Worm (Caenorhabditis elegans) whole organism, young adult: ENCODE measurements around the gene ins-34.

ENCODE experiments used
- B0019.2 ChIP-seq: fragments of 200-800 bp; sonication (Bioruptor generic); conservative IDR thresholded peaks from 2 replicates; pipeline ENCODE4 v1.3.6; 2022; ENCODE audit warnings: missing genetic modification reagents, missing genetic modification characterization, missing compliant biosample characterization
- F37B4.10 ChIP-seq: fragments of 200-800 bp; sonication (Bioruptor generic); IDR thresholded peaks from 2 replicates; pipeline ENCODE4 v1.3.6; 2022; ENCODE audit warnings: missing genetic modification characterization, missing compliant biosample characterization
- F49E8.2 ChIP-seq: sonication (generic microtip); optimal IDR thresholded peaks from 3 replicates; lab custom pipeline; 2017; ENCODE audit warnings: missing genetic modification characterization, mild to moderate bottlenecking, missing compliant biosample characterization, antibody characterized with exemption, moderate library complexity; ENCODE audit not compliant: insufficient read depth
- Y79H2A.3 ChIP-seq: fragments of 200-800 bp; sonication (Bioruptor generic); conservative IDR thresholded peaks from 2 replicates; pipeline ENCODE4 v1.3.6; 2022; ENCODE audit warnings: missing genetic modification reagents, missing genetic modification characterization, missing compliant biosample characterization
- akir-1 ChIP-seq: fragments of 200-800 bp; sonication (Bioruptor generic); optimal IDR thresholded peaks from 2 replicates; lab custom pipeline; 2018; ENCODE audit warnings: mild to moderate bottlenecking, missing genetic modification characterization, moderate library complexity, missing compliant biosample characterization
- aptf-3 ChIP-seq: fragments of 200-800 bp; sonication (Bioruptor generic); IDR thresholded peaks from 2 replicates; pipeline ENCODE4 v1.3.6; 2022; ENCODE audit warnings: missing genetic modification characterization, missing compliant biosample characterization
- attf-6 ChIP-seq: fragments of 200-800 bp; sonication (Bioruptor generic); IDR thresholded peaks from 2 replicates; pipeline ENCODE4 v1.3.6; 2022; ENCODE audit warnings: missing genetic modification reagents, missing genetic modification characterization, missing compliant biosample characterization
- bed-1 ChIP-seq: fragments of 200-800 bp; sonication (Bioruptor generic); IDR thresholded peaks from 2 replicates; pipeline ENCODE4 v1.3.6; 2022; ENCODE audit warnings: missing genetic modification reagents, missing genetic modification characterization, missing compliant biosample characterization
- bed-2 ChIP-seq: fragments of 200-800 bp; sonication (Bioruptor generic); IDR thresholded peaks from 2 replicates; pipeline ENCODE4 v1.3.6; 2022; ENCODE audit warnings: missing genetic modification reagents, missing genetic modification characterization, missing compliant biosample characterization
- cebp-2 ChIP-seq: fragments of 200-800 bp; sonication (Bioruptor generic); IDR thresholded peaks from 2 replicates; pipeline ENCODE4 v1.3.6; 2022; ENCODE audit warnings: missing genetic modification characterization, missing compliant biosample characterization
- ceh-58 ChIP-seq: fragments of 200-800 bp; sonication (Bioruptor generic); IDR thresholded peaks from 2 replicates; pipeline ENCODE4 v1.3.6; 2022; ENCODE audit warnings: missing genetic modification characterization, missing compliant biosample characterization
- ceh-79 ChIP-seq: sonication (generic microtip); optimal IDR thresholded peaks from 2 replicates; lab custom pipeline; 2017; ENCODE audit warnings: mild to moderate bottlenecking, missing genetic modification characterization, missing compliant biosample characterization
- dox-1 ChIP-seq: fragments of 200-800 bp; sonication (Bioruptor generic); IDR thresholded peaks from 2 replicates; pipeline ENCODE4 v1.3.6; 2022; ENCODE audit warnings: missing genetic modification reagents, missing genetic modification characterization, missing compliant biosample characterization
- dpl-1 ChIP-seq: fragments of 150-350 bp; optimal IDR thresholded peaks from 2 replicates; lab custom pipeline; 2014; ENCODE audit warnings: missing biosample characterization, missing genetic modification reagents, missing genetic modification characterization
- efl-1 ChIP-seq: fragments of 150-350 bp; optimal IDR thresholded peaks from 2 replicates; lab custom pipeline; 2014; ENCODE audit warnings: missing biosample characterization, missing genetic modification reagents, missing genetic modification characterization
- egl-44 ChIP-seq: fragments of 200-800 bp; sonication (Bioruptor generic); IDR thresholded peaks from 2 replicates; pipeline ENCODE4 v1.3.6; 2022; ENCODE audit warnings: missing genetic modification reagents, missing genetic modification characterization, missing compliant biosample characterization
- egrh-3 ChIP-seq: fragments of 200-800 bp; sonication (Bioruptor generic); IDR thresholded peaks from 2 replicates; pipeline ENCODE4 v1.3.6; 2022; ENCODE audit warnings: missing genetic modification reagents, missing genetic modification characterization, missing compliant biosample characterization
- ets-4 ChIP-seq: fragments of 200-800 bp; sonication (Bioruptor generic); optimal IDR thresholded peaks from 2 replicates; lab custom pipeline; 2018; ENCODE audit warnings: mild to moderate bottlenecking, missing genetic modification characterization, missing compliant biosample characterization
- fkh-3 ChIP-seq: sonication (generic microtip); optimal IDR thresholded peaks from 2 replicates; lab custom pipeline; 2016; ENCODE audit warnings: mild to moderate bottlenecking, missing genetic modification characterization, missing compliant biosample characterization
- hrde-1 ChIP-seq: sonication (generic microtip); optimal IDR thresholded peaks from 2 replicates; lab custom pipeline; 2016; ENCODE audit warnings: missing genetic modification characterization, mild to moderate bottlenecking, missing compliant biosample characterization, moderate library complexity, missing genotype, missing genetic modification reagents, borderline replicate concordance
- let-526 ChIP-seq: fragments of 200-800 bp; sonication (Bioruptor generic); IDR thresholded peaks from 2 replicates; pipeline ENCODE4 v1.3.6; 2022; ENCODE audit warnings: missing genetic modification reagents, missing genetic modification characterization, missing compliant biosample characterization
- lin-26 ChIP-seq: fragments of 200-800 bp; sonication (Bioruptor generic); IDR thresholded peaks from 2 replicates; pipeline ENCODE4 v1.3.6; 2022; ENCODE audit warnings: missing genetic modification reagents, missing genetic modification characterization, missing compliant biosample characterization
- lin-35 ChIP-seq, 3 experiments: fragments of 150-350 bp in 2 of 3; sonication (generic microtip) in 1 of 3; optimal IDR thresholded peaks; 2 replicates each; lab custom pipeline; 2014 to 2018; ENCODE audit warnings: missing biosample characterization in 3 of 3, missing genetic modification characterization in 3 of 3, missing genetic modification reagents in 3 of 3
- lsl-1 ChIP-seq: fragments of 200-800 bp; sonication (Bioruptor generic); optimal IDR thresholded peaks from 2 replicates; lab custom pipeline; 2018; ENCODE audit warnings: mild to moderate bottlenecking, missing genetic modification characterization, moderate library complexity, missing compliant biosample characterization
- lsy-27 ChIP-seq: sonication (generic microtip); optimal IDR thresholded peaks from 2 replicates; lab custom pipeline; 2017; ENCODE audit warnings: missing genetic modification characterization, mild to moderate bottlenecking, missing compliant biosample characterization, antibody characterized with exemption, missing genotype, borderline replicate concordance; ENCODE audit not compliant: insufficient read depth
- madf-3 ChIP-seq: fragments of 200-800 bp; sonication (Bioruptor generic); IDR thresholded peaks from 2 replicates; pipeline ENCODE4 v1.3.6; 2022; ENCODE audit warnings: missing genetic modification reagents, missing genetic modification characterization, missing compliant biosample characterization
- mcd-1 ChIP-seq: fragments of 200-800 bp; sonication (Bioruptor generic); IDR thresholded peaks from 2 replicates; pipeline ENCODE4 v1.3.6; 2022; ENCODE audit warnings: missing genetic modification reagents, missing genetic modification characterization, missing compliant biosample characterization
- mel-28 ChIP-seq: sonication (generic microtip); optimal IDR thresholded peaks from 2 replicates; lab custom pipeline; 2016; ENCODE audit warnings: borderline replicate concordance, mild to moderate bottlenecking, missing genetic modification characterization, missing compliant biosample characterization
- mes-4 ChIP-seq: sonication (generic microtip); optimal IDR thresholded peaks from 2 replicates; lab custom pipeline; 2016; ENCODE audit warnings: missing genotype, missing genetic modification characterization, missing compliant biosample characterization
- nfya-1 ChIP-seq: sonication (generic microtip); optimal IDR thresholded peaks from 2 replicates; lab custom pipeline; 2017; ENCODE audit warnings: antibody characterized with exemption, missing compliant biosample characterization, missing genetic modification characterization, borderline replicate concordance; ENCODE audit not compliant: insufficient read depth
- nfya-2 ChIP-seq: fragments of 200-800 bp; sonication (Bioruptor generic); IDR thresholded peaks from 2 replicates; pipeline ENCODE4 v1.3.6; 2022; ENCODE audit warnings: missing genetic modification reagents, missing genetic modification characterization, missing compliant biosample characterization
- nfyb-1 ChIP-seq: fragments of 200-800 bp; sonication (Bioruptor generic); IDR thresholded peaks from 2 replicates; pipeline ENCODE4 v1.3.6; 2022; ENCODE audit warnings: missing genetic modification reagents, missing genetic modification characterization, missing compliant biosample characterization
- nhr-179 ChIP-seq: sonication (generic microtip); optimal IDR thresholded peaks from 2 replicates; lab custom pipeline; 2016; ENCODE audit warnings: mild to moderate bottlenecking, missing genetic modification characterization, missing compliant biosample characterization
- nhr-27 ChIP-seq: fragments of 200-800 bp; sonication (Bioruptor generic); optimal IDR thresholded peaks from 2 replicates; lab custom pipeline; 2018; ENCODE audit warnings: mild to moderate bottlenecking, missing genetic modification characterization, moderate library complexity, missing compliant biosample characterization
- pbrm-1 ChIP-seq: fragments of 200-800 bp; sonication (Bioruptor generic); IDR thresholded peaks from 2 replicates; pipeline ENCODE4 v1.3.6; 2022; ENCODE audit warnings: missing genetic modification reagents, missing genetic modification characterization, missing compliant biosample characterization
- rcor-1 ChIP-seq: fragments of 200-800 bp; sonication (Bioruptor generic); IDR thresholded peaks from 2 replicates; pipeline ENCODE4 v1.3.6; 2022; ENCODE audit warnings: missing genetic modification reagents, missing genetic modification characterization, missing compliant biosample characterization
- repo-1 ChIP-seq: sonication (generic microtip); optimal IDR thresholded peaks from 2 replicates; lab custom pipeline; 2017; ENCODE audit warnings: mild to moderate bottlenecking, missing genetic modification characterization, missing compliant biosample characterization
- rpc-1 ChIP-seq, 2 experiments: fragments of 150-350 bp in 1 of 2; sonication (generic microtip) in 1 of 2; optimal IDR thresholded peaks; 2 replicates each; lab custom pipeline; 2014 to 2018; ENCODE audit warnings: missing biosample characterization in 1 of 2, missing genetic modification characterization in 1 of 2, missing genetic modification reagents in 1 of 2, missing genotype in 1 of 2
- sea-2 ChIP-seq: fragments of 200-800 bp; sonication (Bioruptor generic); IDR thresholded peaks from 2 replicates; pipeline ENCODE4 v1.3.6; 2022; ENCODE audit warnings: missing genetic modification characterization, missing compliant biosample characterization
- tlf-1 ChIP-seq: fragments of 200-800 bp; sonication (Bioruptor generic); optimal IDR thresholded peaks from 2 replicates; lab custom pipeline; 2018; ENCODE audit warnings: mild to moderate bottlenecking, missing genetic modification characterization, missing compliant biosample characterization
- zfh-2 ChIP-seq: fragments of 200-800 bp; sonication (Bioruptor generic); conservative IDR thresholded peaks from 2 replicates; pipeline ENCODE4 v1.3.6; 2022; ENCODE audit warnings: missing genetic modification reagents, missing genetic modification characterization, missing compliant biosample characterization
- ztf-18 ChIP-seq: sonication (generic microtip); optimal IDR thresholded peaks from 2 replicates; lab custom pipeline; 2016; ENCODE audit warnings: missing genotype, mild to moderate bottlenecking, missing genetic modification characterization, missing compliant biosample characterization
- ztf-26 ChIP-seq: sonication (generic microtip); optimal IDR thresholded peaks from 2 replicates; lab custom pipeline; 2017; ENCODE audit warnings: missing genetic modification characterization, missing compliant biosample characterization
- ztf-28 ChIP-seq: fragments of 200-800 bp; sonication (Bioruptor generic); IDR thresholded peaks from 2 replicates; pipeline ENCODE4 v1.3.6; 2022; ENCODE audit warnings: missing genetic modification reagents, missing genetic modification characterization, missing compliant biosample characterization
- ztf-3 ChIP-seq: fragments of 200-800 bp; sonication (Bioruptor generic); optimal IDR thresholded peaks from 2 replicates; lab custom pipeline; 2018; ENCODE audit warnings: mild to moderate bottlenecking, missing genetic modification characterization, missing compliant biosample characterization

ins-34 gene

DNA sequence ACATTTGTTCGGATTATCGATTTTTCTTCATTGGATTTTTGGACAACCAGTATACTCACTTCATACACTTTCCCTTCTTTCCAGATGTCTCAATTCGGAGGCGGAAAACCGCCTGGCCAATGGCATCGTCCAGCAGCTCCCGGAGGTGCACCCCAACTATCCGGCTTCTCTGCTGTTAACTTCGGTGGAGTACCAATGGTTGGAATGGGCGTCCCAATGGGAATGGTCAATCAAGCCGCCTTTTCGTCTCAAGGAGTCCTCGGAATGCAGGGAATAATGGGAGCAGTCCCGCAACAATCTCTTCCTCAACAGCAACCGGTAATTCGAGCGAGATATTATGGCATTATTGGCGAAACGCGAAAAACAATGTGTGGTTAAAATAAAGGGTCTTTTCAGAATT lies 34.9 kb upstream of the ins-34 start, which contains the start of gene ccar-1:
Gene ccar-1, plus strand, starts transcription at position 83 of the 400 bp plus-strand sequence.
- TF ChIP-seq attf-6 (peak; percentile 81), mes-4 (tag; lab: Kevin White, UChicago) (no peak), madf-3 (GFP tag; lab: Robert Waterston, UW) (0 out of 2 replicates have a peak, but pooled peaks have one; percentile 3), rpc-1 (optimal IDR thresholded peaks at IDR 0.05; lab: Kevin White, UChicago) (no peak), rpc-1 (tag; optimal IDR thresholded peaks at IDR 0.05; lab: Kevin White, UChicago) (no peak), ztf-28 (GFP tag; lab: Robert Waterston, UW) (peak; percentile 38; the same call in 1 of the 2 replicates), lin-26 (GFP tag; lab: Robert Waterston, UW) (peak; percentile 46; the same call in 1 of the 2 replicates), rcor-1 (GFP tag; lab: Robert Waterston, UW) (0 out of 2 replicates have a peak, but pooled peaks have one; percentile 5), B0019.2 (GFP tag; lab: Robert Waterston, UW) (no peak), nhr-179 (tag; lab: Kevin White, UChicago) (no peak), bed-2 (GFP tag; lab: Robert Waterston, UW) (no peak), lin-35 (GFP tag; optimal IDR thresholded peaks at IDR 0.05; lab: Kevin White, UChicago) (no peak), dpl-1 (GFP tag; lab: Kevin White, UChicago) (no peak), bed-1 (GFP tag; lab: Robert Waterston, UW) (no peak), nfya-2 (GFP tag; lab: Robert Waterston, UW) (no peak), zfh-2 (GFP tag; lab: Robert Waterston, UW) (0 out of 2 replicates have a peak, but pooled peaks have one; percentile 7), ztf-26 (tag; lab: Kevin White, UChicago) (no peak), dox-1 (GFP tag; lab: Robert Waterston, UW) (no peak), akir-1 (GFP tag; lab: Kevin White, UChicago) (no peak), aptf-3 (GFP tag; lab: Robert Waterston, UW) (no peak), F37B4.10 (GFP tag; lab: Robert Waterston, UW) (no peak), ztf-18 (tag; lab: Kevin White, UChicago) (no peak), pbrm-1 (GFP tag; lab: Robert Waterston, UW) (peak; percentile 19; the same call in 1 of the 2 replicates), nfya-1 (no peak), cebp-2 (0 out of 2 replicates have a peak, but pooled peaks have one; percentile 48), efl-1 (no peak)

DNA sequence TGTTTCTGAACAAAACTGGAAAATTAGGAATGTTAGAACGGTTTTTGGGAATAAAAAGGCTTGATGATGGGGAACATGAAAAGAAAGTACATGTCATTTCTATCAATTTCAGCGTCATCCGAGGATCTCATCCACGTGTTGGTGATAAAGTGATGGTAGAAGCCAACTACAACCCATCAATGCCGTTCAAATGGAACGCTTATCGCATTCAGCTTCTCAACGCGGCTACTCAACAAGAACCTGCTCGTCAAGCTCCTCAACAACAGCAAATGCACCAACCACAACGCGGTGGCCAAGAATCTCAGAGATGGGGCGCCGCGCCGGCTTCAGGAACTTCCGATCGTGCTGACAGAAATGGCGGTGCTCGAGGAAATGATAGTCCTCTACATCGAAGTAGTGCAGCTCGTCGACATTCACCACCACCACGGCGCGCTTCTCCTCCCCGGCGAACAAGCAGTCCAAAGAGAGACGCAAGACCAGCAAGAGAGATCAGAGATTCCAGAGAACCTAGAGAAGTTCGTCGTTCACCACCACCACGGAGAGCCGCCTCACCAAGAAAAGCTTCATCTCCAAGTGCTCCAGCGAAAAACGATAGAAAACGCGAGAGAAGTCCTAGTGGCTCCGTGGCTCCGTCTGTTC lies 34.2 kb upstream of the ins-34 start:
- TF ChIP-seq nfyb-1 (GFP tag; lab: Robert Waterston, UW), result 0 out of 2 replicates have a peak, but pooled peaks have one; percentile 20
- peak; percentile 42; the same call in 1 of the 2 replicates for TF ChIP-seq egrh-3 (GFP tag; lab: Robert Waterston, UW)
- TF ChIP-seq repo-1, result no peak
- no peak for TF ChIP-seq hrde-1 (tag; lab: Kevin White, UChicago)
- no peak for TF ChIP-seq egl-44 (GFP tag; lab: Robert Waterston, UW)
- no peak for TF ChIP-seq rcor-1 (GFP tag; lab: Robert Waterston, UW)
- no peak for TF ChIP-seq sea-2 (GFP tag; lab: Robert Waterston, UW)
- TF ChIP-seq lsl-1, result no peak
- peak; percentile 25 for TF ChIP-seq tlf-1 (GFP tag; lab: Kevin White, UChicago)
- TF ChIP-seq F49E8.2 (tag; lab: Kevin White, UChicago), result no peak
- TF ChIP-seq let-526 (GFP tag; lab: Robert Waterston, UW), result no peak
- no peak for TF ChIP-seq nhr-27 (tag; lab: Kevin White, UChicago)
- 0 out of 2 replicates have a peak, but pooled peaks have one; percentile 47 for TF ChIP-seq cebp-2
- peak; percentile 14; the same call in 1 of the 2 replicates for TF ChIP-seq mcd-1
- TF ChIP-seq rpc-1 (optimal IDR thresholded peaks at IDR 0.05; lab: Kevin White, UChicago), result no peak
- no peak for TF ChIP-seq rpc-1 (tag; optimal IDR thresholded peaks at IDR 0.05; lab: Kevin White, UChicago)
- TF ChIP-seq mel-28 (tag; lab: Kevin White, UChicago), result no peak
- TF ChIP-seq ceh-58 (GFP tag; lab: Robert Waterston, UW), result no peak
- peak; percentile 3 for TF ChIP-seq ceh-79 (tag; lab: Kevin White, UChicago)
- TF ChIP-seq Y79H2A.3, result no peak
- no peak for TF ChIP-seq ets-4 (GFP tag; lab: Kevin White, UChicago)
- TF ChIP-seq zfh-2 (GFP tag; lab: Robert Waterston, UW), result peak; percentile 72
- TF ChIP-seq aptf-3 (GFP tag; lab: Robert Waterston, UW), result no peak
- no peak for TF ChIP-seq ztf-3 (GFP tag; lab: Kevin White, UChicago)
- no peak for TF ChIP-seq lsy-27 (tag; lab: Kevin White, UChicago)
- TF ChIP-seq attf-6, result peak; percentile 29; the same call in 1 of the 2 replicates
- TF ChIP-seq fkh-3 (tag; lab: Kevin White, UChicago), result no peak
